Worm (Caenorhabditis elegans) whole organism, young adult: ENCODE measurements around the gene H12I13.6.

Source experiments
- T07F8.4 ChIP-seq: sonication (generic microtip); optimal IDR thresholded peaks from 2 replicates; lab custom pipeline; 2016; ENCODE audit warnings: mild to moderate bottlenecking, missing genetic modification characterization, moderate library complexity, missing compliant biosample characterization
- akir-1 ChIP-seq: fragments of 200-800 bp; sonication (Bioruptor generic); optimal IDR thresholded peaks from 2 replicates; lab custom pipeline; 2018; ENCODE audit warnings: mild to moderate bottlenecking, missing genetic modification characterization, moderate library complexity, missing compliant biosample characterization
- ceh-58 ChIP-seq: fragments of 200-800 bp; sonication (Bioruptor generic); IDR thresholded peaks from 2 replicates; pipeline ENCODE4 v1.3.6; 2022; ENCODE audit warnings: missing genetic modification characterization, missing compliant biosample characterization
- mxl-1 ChIP-seq: sonication (generic microtip); optimal IDR thresholded peaks from 2 replicates; lab custom pipeline; 2016; ENCODE audit warnings: missing genetic modification characterization, missing compliant biosample characterization
- nfya-1 ChIP-seq: sonication (generic microtip); optimal IDR thresholded peaks from 2 replicates; lab custom pipeline; 2017; ENCODE audit warnings: antibody characterized with exemption, missing compliant biosample characterization, missing genetic modification characterization, borderline replicate concordance; ENCODE audit not compliant: insufficient read depth
- nhr-27 ChIP-seq: fragments of 200-800 bp; sonication (Bioruptor generic); optimal IDR thresholded peaks from 2 replicates; lab custom pipeline; 2018; ENCODE audit warnings: mild to moderate bottlenecking, missing genetic modification characterization, moderate library complexity, missing compliant biosample characterization
- pha-4 ChIP-seq: fragments of 150-350 bp; sonication (generic microtip); optimal IDR thresholded peaks from 2 replicates; lab custom pipeline; 2014; ENCODE audit warnings: missing biosample characterization, missing genetic modification reagents, missing genetic modification characterization
- unc-62 ChIP-seq: fragments of 150-350 bp; optimal IDR thresholded peaks from 2 replicates; lab custom pipeline; 2014; ENCODE audit warnings: missing biosample characterization, missing genetic modification reagents, missing genetic modification characterization
- xnd-1 ChIP-seq: sonication (generic microtip); optimal IDR thresholded peaks from 2 replicates; lab custom pipeline; 2016; ENCODE audit warnings: missing genotype, missing genetic modification reagents, missing genetic modification characterization, missing compliant biosample characterization

DNA sequence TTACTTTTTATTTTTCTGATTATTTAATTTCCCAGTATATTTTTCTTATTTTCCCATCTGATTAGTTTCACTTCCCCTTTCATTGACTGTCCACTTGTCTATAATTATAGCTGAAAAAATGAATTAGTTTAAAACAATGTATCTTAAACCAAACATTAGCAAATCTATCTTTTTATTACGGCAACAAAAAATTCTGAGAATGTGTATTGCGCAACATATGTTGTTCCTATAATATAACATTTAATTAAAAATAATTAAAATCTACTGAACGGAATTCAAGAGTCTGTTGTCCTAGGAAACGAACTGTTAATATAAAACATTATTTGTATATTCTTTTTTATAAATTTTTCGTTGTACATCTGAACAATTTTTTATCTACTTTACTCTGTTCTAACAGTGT lies 32.3 kb downstream of the H12I13.6 start:
- TF ChIP-seq T07F8.4 (tag; lab: Kevin White, UChicago): no peak
- TF ChIP-seq xnd-1 (tag; lab: Kevin White, UChicago): no peak
- TF ChIP-seq nfya-1 (tag; lab: Kevin White, UChicago): no peak
- TF ChIP-seq unc-62 (GFP tag; lab: Kevin White, UChicago): no peak
- no peak for TF ChIP-seq nhr-27 (tag; lab: Kevin White, UChicago)
- no peak for TF ChIP-seq mxl-1 (tag; lab: Kevin White, UChicago)
- TF ChIP-seq pha-4: no peak
- no peak for TF ChIP-seq ceh-58 (GFP tag; lab: Robert Waterston, UW)
- no peak for TF ChIP-seq akir-1 (GFP tag; lab: Kevin White, UChicago)
